Worm (Caenorhabditis elegans) whole organism, L3 larva: Measurements from ENCODE around the gene F55F10.3.

Experiments
- aly-2 ChIP-seq: fragments of 150-350 bp; optimal IDR thresholded peaks from 2 replicates; lab custom pipeline; 2014; ENCODE audit warnings: missing biosample characterization, missing genetic modification characterization
- ama-1 ChIP-seq: fragments of 150-350 bp; optimal IDR thresholded peaks from 2 replicates; lab custom pipeline; 2018
- ceh-82 ChIP-seq: fragments of 150-350 bp; optimal IDR thresholded peaks from 2 replicates; lab custom pipeline; 2014; ENCODE audit warnings: missing biosample characterization, missing genetic modification characterization
- fos-1 ChIP-seq: fragments of 150-350 bp; optimal IDR thresholded peaks from 2 replicates; lab custom pipeline; 2014; ENCODE audit warnings: missing biosample characterization, missing genetic modification characterization
- lin-39 ChIP-seq: fragments of 150-350 bp; optimal IDR thresholded peaks from 2 replicates; lab custom pipeline; 2018; ENCODE audit warnings: missing biosample characterization, missing genetic modification reagents, missing genetic modification characterization
- mdl-1 ChIP-seq: fragments of 150-350 bp; optimal IDR thresholded peaks from 2 replicates; lab custom pipeline; 2014; ENCODE audit warnings: missing biosample characterization, missing genetic modification characterization
- nhr-23 ChIP-seq: fragments of 150-350 bp; optimal IDR thresholded peaks from 2 replicates; lab custom pipeline; 2014; ENCODE audit warnings: missing biosample characterization, missing genetic modification reagents, missing genetic modification characterization
- nhr-25 ChIP-seq: sonication (generic microtip); optimal IDR thresholded peaks from 2 replicates; lab custom pipeline; 2017; ENCODE audit warnings: missing biosample characterization, missing genetic modification characterization
- pha-4 ChIP-seq: fragments of 150-350 bp; optimal IDR thresholded peaks from 2 replicates; lab custom pipeline; 2014; ENCODE audit warnings: missing biosample characterization, missing genetic modification reagents, missing genetic modification characterization
- pqm-1 ChIP-seq: fragments of 150-350 bp; optimal IDR thresholded peaks from 2 replicates; lab custom pipeline; 2017; ENCODE audit warnings: missing biosample characterization, missing genetic modification characterization, inconsistent platforms
- skn-1 ChIP-seq: fragments of 150-350 bp; optimal IDR thresholded peaks from 2 replicates; lab custom pipeline; 2014; ENCODE audit warnings: missing biosample characterization, missing genetic modification characterization
- unc-39 ChIP-seq: sonication (generic microtip); optimal IDR thresholded peaks from 4 replicates; lab custom pipeline; 2017; ENCODE audit warnings: missing biosample characterization, missing genetic modification characterization
- unc-62 ChIP-seq: fragments of 150-350 bp; sonication (generic microtip); optimal IDR thresholded peaks from 4 replicates; lab custom pipeline; 2014; ENCODE audit warnings: missing biosample characterization, missing genetic modification reagents, missing genetic modification characterization
- ztf-11 ChIP-seq: fragments of 150-350 bp; optimal IDR thresholded peaks from 2 replicates; lab custom pipeline; 2014; ENCODE audit warnings: missing biosample characterization, missing genetic modification characterization

DNA sequence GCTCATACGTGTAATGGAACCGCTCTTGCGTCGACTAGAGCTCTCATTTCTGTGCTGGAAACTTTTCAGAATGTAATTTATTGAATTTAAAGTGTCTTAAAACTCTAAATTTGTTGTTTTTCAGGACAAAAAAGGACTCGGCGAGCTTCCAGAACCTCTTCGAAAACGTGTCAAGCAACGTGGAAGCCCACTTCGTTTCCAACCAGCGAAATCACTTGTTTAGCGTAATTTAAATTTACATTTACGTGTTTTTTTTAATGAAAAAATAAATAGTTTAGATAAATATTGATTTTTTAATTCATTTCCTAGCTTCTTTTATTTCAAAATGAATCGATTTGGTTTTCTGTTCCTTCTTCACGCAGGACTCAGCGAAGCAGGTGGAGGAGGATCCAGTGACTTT, at the start of gene F55F10.3:
- no peak for TF ChIP-seq pha-4 (tag; lab: Kevin White, UChicago)
- no peak for TF ChIP-seq ama-1 (lab: Kevin White, UChicago)
- no peak for TF ChIP-seq skn-1 (tag; lab: Kevin White, UChicago)
- TF ChIP-seq pqm-1 (tag; lab: Kevin White, UChicago) = no peak
- no peak for TF ChIP-seq nhr-25
- TF ChIP-seq unc-62 = no peak
- TF ChIP-seq lin-39 (tag; lab: Kevin White, UChicago) = no peak
- no peak for TF ChIP-seq mdl-1 (tag; lab: Kevin White, UChicago)
- TF ChIP-seq ztf-11 (tag; lab: Kevin White, UChicago) = no peak
- TF ChIP-seq ceh-82 (tag; lab: Kevin White, UChicago) = no peak
- no peak for TF ChIP-seq nhr-23
- TF ChIP-seq unc-39 (tag; lab: Kevin White, UChicago) = no peak
- no peak for TF ChIP-seq aly-2 (tag; lab: Kevin White, UChicago)
- TF ChIP-seq fos-1 (tag; lab: Kevin White, UChicago) = no peak
